Fruit fly (Drosophila melanogaster) whole organism, adult: ENCODE measurements around the gene MtnB.

Experiments used
- CG11617 ChIP-seq: fragments of 200-800 bp; sonication (Bioruptor generic); optimal IDR thresholded peaks from 2 replicates; lab custom pipeline; 2017; ENCODE audit warnings: mild to moderate bottlenecking, missing biosample characterization, missing genetic modification reagents, missing genetic modification characterization
- CG12768 ChIP-seq: fragments of 200-800 bp; sonication (Bioruptor generic); optimal IDR thresholded peaks from 2 replicates; lab custom pipeline; 2017; ENCODE audit warnings: missing biosample characterization, missing genetic modification characterization, mild to moderate bottlenecking, moderate library complexity, missing genetic modification reagents
- CG14711 ChIP-seq: fragments of 200-800 bp; sonication (Bioruptor generic); optimal IDR thresholded peaks from 2 replicates; lab custom pipeline; 2018; ENCODE audit warnings: missing biosample characterization, mild to moderate bottlenecking, missing genetic modification characterization, moderate library complexity
- CG1620 ChIP-seq: fragments of 200-800 bp; sonication (Bioruptor generic); optimal IDR thresholded peaks from 2 replicates; lab custom pipeline; 2016; ENCODE audit warnings: missing biosample characterization, missing genetic modification characterization
- CG33017 ChIP-seq: fragments of 200-800 bp; sonication (Bioruptor generic); optimal IDR thresholded peaks from 2 replicates; lab custom pipeline; 2018; ENCODE audit warnings: missing biosample characterization, mild to moderate bottlenecking, missing genetic modification characterization, moderate library complexity
- CG5204 ChIP-seq: fragments of 200-800 bp; sonication (Bioruptor generic); optimal IDR thresholded peaks from 2 replicates; lab custom pipeline; 2016; ENCODE audit warnings: missing biosample characterization, missing genetic modification characterization
- CG7045 ChIP-seq: fragments of 200-800 bp; sonication (Bioruptor generic); optimal IDR thresholded peaks from 2 replicates; lab custom pipeline; 2017; ENCODE audit warnings: missing biosample characterization, mild to moderate bottlenecking, missing genetic modification characterization
- CG7101 ChIP-seq: fragments of 200-800 bp; sonication (Bioruptor generic); optimal IDR thresholded peaks from 2 replicates; lab custom pipeline; 2018; ENCODE audit warnings: missing biosample characterization, mild to moderate bottlenecking, missing genetic modification characterization, moderate library complexity
- Clk ChIP-seq: fragments of 200-800 bp; sonication (Bioruptor generic); optimal IDR thresholded peaks from 2 replicates; lab custom pipeline; 2017; ENCODE audit warnings: missing biosample characterization, missing genetic modification characterization
- Crg-1 ChIP-seq: fragments of 200-800 bp; sonication (Bioruptor generic); optimal IDR thresholded peaks from 2 replicates; lab custom pipeline; 2016; ENCODE audit warnings: missing biosample characterization, missing genetic modification characterization
- Hr96 ChIP-seq: fragments of 200-800 bp; sonication (Bioruptor generic); optimal IDR thresholded peaks from 2 replicates; lab custom pipeline; 2016; ENCODE audit warnings: missing biosample characterization, missing genetic modification characterization
- Mnt ChIP-seq: fragments of 200-800 bp; sonication (Bioruptor generic); optimal IDR thresholded peaks from 2 replicates; lab custom pipeline; 2016; ENCODE audit warnings: missing biosample characterization, mild to moderate bottlenecking, missing genetic modification characterization
- bab1 ChIP-seq: fragments of 200-800 bp; sonication (Bioruptor generic); optimal IDR thresholded peaks from 3 replicates; lab custom pipeline; 2019; ENCODE audit warnings: missing biosample characterization, mild to moderate bottlenecking, missing genetic modification characterization, moderate library complexity
- cic ChIP-seq: fragments of 200-800 bp; sonication (Bioruptor generic); optimal IDR thresholded peaks from 2 replicates; lab custom pipeline; 2017; ENCODE audit warnings: missing biosample characterization, mild to moderate bottlenecking, missing genetic modification characterization, moderate library complexity
- cnc ChIP-seq, 2 experiments: fragments of >200 bp; optimal IDR thresholded peaks; 2 replicates each; lab custom pipeline; 2017
- kay ChIP-seq: fragments of 200-800 bp; sonication (Bioruptor generic); peaks from one replicate; lab custom pipeline; 2016; ENCODE audit warnings: missing biosample characterization, missing genetic modification characterization, borderline replicate concordance
- ovo ChIP-seq: fragments of 200-800 bp; sonication (Bioruptor generic); optimal IDR thresholded peaks from 2 replicates; lab custom pipeline; 2016; ENCODE audit warnings: missing biosample characterization, missing genetic modification characterization
- pad ChIP-seq: fragments of 200-800 bp; sonication (Bioruptor generic); optimal IDR thresholded peaks from 3 replicates; lab custom pipeline; 2017; ENCODE audit warnings: missing biosample characterization, missing genetic modification characterization, mild to moderate bottlenecking, moderate library complexity, missing genetic modification reagents
- tj ChIP-seq: fragments of 200-800 bp; sonication (Bioruptor generic); optimal IDR thresholded peaks from 3 replicates; lab custom pipeline; 2017; ENCODE audit warnings: missing biosample characterization, mild to moderate bottlenecking, missing genetic modification characterization, moderate library complexity
- toe ChIP-seq: fragments of 200-800 bp; sonication (Bioruptor generic); optimal IDR thresholded peaks from 2 replicates; lab custom pipeline; 2016; ENCODE audit warnings: missing biosample characterization, missing genetic modification characterization

Gene MtnB

dm6 chr3R:20512368-20512767, 8.8 kb upstream of the MtnB start, which contains the start of gene MFS9:
TSS of gene MFS9 (minus strand) at chr3R:20512468.
- TF ChIP-seq tj (no peak), kay (GFP tag; lab: Kevin White, UChicago) (no peak), Mnt (GFP tag; lab: Kevin White, UChicago) (no peak)

dm6 chr3R:20509377-20509776, 5.8 kb upstream of the MtnB start:
- TF ChIP-seq CG7045 (no peak), cnc (optimal IDR thresholded peaks at IDR 0.05; lab: Kevin White, UChicago) (no peak), Clk (no peak), bab1 (GFP tag; lab: Kevin White, UChicago) (no peak), CG5204 (GFP tag; lab: Kevin White, UChicago) (no peak), CG7101 (tag; lab: Kevin White, UChicago) (no peak), Mnt (GFP tag; lab: Kevin White, UChicago) (no peak)

- TF ChIP-seq Crg-1 (GFP tag; lab: Kevin White, UChicago) (no peak), pad (GFP tag; lab: Kevin White, UChicago) (no peak), CG5204 (GFP tag; lab: Kevin White, UChicago) (no peak), CG1620 (GFP tag; lab: Kevin White, UChicago) (no peak), cic (no peak), Hr96 (GFP tag; lab: Kevin White, UChicago) (no peak), bab1 (GFP tag; lab: Kevin White, UChicago) (no peak), CG11617 (GFP tag; lab: Kevin White, UChicago) (no peak), CG14711 (tag; lab: Kevin White, UChicago) (no peak), ovo (no peak), CG33017 (tag; lab: Kevin White, UChicago) (no peak), CG12768 (GFP tag; lab: Kevin White, UChicago) (no peak)
Observed at dm6 chr3R:20504488-20504887, 942 bp upstream of the MtnB start, which contains the start of gene Or92a. TSS of gene Or92a (plus strand) at chr3R:20504788.

- TF ChIP-seq ovo (no peak), bab1 (GFP tag; lab: Kevin White, UChicago) (no peak), toe (GFP tag; lab: Kevin White, UChicago) (no peak), CG7045 (no peak), cic (no peak), cnc (optimal IDR thresholded peaks at IDR 0.05; lab: Kevin White, UChicago) (no peak), CG7101 (tag; lab: Kevin White, UChicago) (no peak), CG11617 (GFP tag; lab: Kevin White, UChicago) (no peak), CG14711 (tag; lab: Kevin White, UChicago) (no peak), Hr96 (GFP tag; lab: Kevin White, UChicago) (no peak), CG33017 (tag; lab: Kevin White, UChicago) (no peak)
Observed at dm6 chr3R:20501910-20502309, 1.6 kb downstream of the MtnB start, which contains the start of gene CG46441. TSS of gene CG46441 (minus strand) at chr3R:20502010.

dm6 chr3R:20501327-20501726, 2.2 kb downstream of the MtnB start, which contains the start of gene Dic2:
TSS of gene Dic2 (minus strand) at chr3R:20501427.
- no peak for TF ChIP-seq Mnt (GFP tag; lab: Kevin White, UChicago)
- no peak for TF ChIP-seq ovo
- no peak for TF ChIP-seq cic
- no peak for TF ChIP-seq Crg-1 (GFP tag; lab: Kevin White, UChicago)
- no peak for TF ChIP-seq CG12768 (GFP tag; lab: Kevin White, UChicago)
- TF ChIP-seq kay (GFP tag; lab: Kevin White, UChicago) = no peak
- TF ChIP-seq pad (GFP tag; lab: Kevin White, UChicago) = no peak
- TF ChIP-seq bab1 (GFP tag; lab: Kevin White, UChicago) = no peak
- no peak for TF ChIP-seq cnc (optimal IDR thresholded peaks at IDR 0.05; lab: Kevin White, UChicago)
- no peak for TF ChIP-seq Clk
- TF ChIP-seq CG7045 = no peak
- TF ChIP-seq CG5204 (GFP tag; lab: Kevin White, UChicago) = no peak
- no peak for TF ChIP-seq Hr96 (GFP tag; lab: Kevin White, UChicago)
- no peak for TF ChIP-seq CG11617 (GFP tag; lab: Kevin White, UChicago)
- TF ChIP-seq CG7101 (tag; lab: Kevin White, UChicago) = no peak
- no peak for TF ChIP-seq CG33017 (tag; lab: Kevin White, UChicago)

dm6 chr3R:20484441-20484840, 19.1 kb downstream of the MtnB start, which contains the start of gene Gfrl:
TSS of gene Gfrl (minus strand) at chr3R:20484588.
- TF ChIP-seq Mnt (GFP tag; lab: Kevin White, UChicago) (no peak), cnc (optimal IDR thresholded peaks at IDR 0.05; lab: Kevin White, UChicago) (no peak), kay (GFP tag; lab: Kevin White, UChicago) (no peak), Clk (no peak), CG14711 (tag; lab: Kevin White, UChicago) (no peak), CG12768 (GFP tag; lab: Kevin White, UChicago) (no peak), CG7101 (tag; lab: Kevin White, UChicago) (no peak), bab1 (GFP tag; lab: Kevin White, UChicago) (no peak), Crg-1 (GFP tag; lab: Kevin White, UChicago) (no peak), CG5204 (GFP tag; lab: Kevin White, UChicago) (no peak), cic (no peak), CG7045 (no peak)
